Worm (Caenorhabditis elegans): ENCODE results near the gene myo-2.
A peak's percentile ranks its signal among the peaks of the same experiment; 100 is the strongest.

DNA sequence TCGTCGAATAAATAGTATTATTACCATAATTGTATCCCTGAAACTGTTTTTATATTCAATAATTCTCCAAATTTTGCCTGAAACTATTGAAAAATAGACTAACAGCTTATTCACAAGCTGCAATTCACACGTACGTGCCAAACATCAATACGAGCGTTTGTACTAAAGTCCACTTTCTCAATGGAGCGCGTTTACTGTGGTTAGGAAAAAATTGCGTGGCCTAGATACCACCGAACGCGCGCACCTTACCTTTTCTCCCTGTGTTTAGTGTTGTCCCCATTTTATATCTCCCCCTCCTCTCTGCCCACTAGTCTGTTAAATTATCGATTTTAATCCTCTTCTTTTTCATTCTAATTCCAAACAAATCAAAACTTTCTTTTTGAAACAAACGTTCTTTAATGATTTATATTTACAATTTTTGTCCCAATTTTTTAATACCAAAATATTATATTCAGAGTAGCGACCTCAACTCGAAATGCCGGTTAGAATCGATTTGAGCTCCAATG lies 13.5 kb upstream of the myo-2 start, which contains the start of the genes T18D3.9 and T18D3.1:
- TF ChIP-seq xnd-1 (tag; optimal IDR thresholded peaks at IDR 0.05) (no peak), ceh-27 (GFP tag; optimal IDR thresholded peaks at IDR 0.05) (no peak), ZK185.1 (tag; optimal IDR thresholded peaks at IDR 0.05; ENCODE audit: poor library complexity, severe bottlenecking) (no peak), B0261.1 (tag; optimal IDR thresholded peaks at IDR 0.05) (no peak), aptf-3 (GFP tag; IDR thresholded peaks at IDR 0.05) (no peak), F10E7.11 (tag; optimal IDR thresholded peaks at IDR 0.05) (no peak), ztf-18 (tag; optimal IDR thresholded peaks at IDR 0.05) (peak; percentile 45), F33H1.4 (GFP tag; IDR thresholded peaks at IDR 0.05) (no peak), lin-35 (GFP tag; optimal IDR thresholded peaks at IDR 0.05) (no peak), F39B2.1 (GFP tag; IDR thresholded peaks at IDR 0.05) (no peak), tlf-1 (GFP tag; optimal IDR thresholded peaks at IDR 0.05) (no peak), die-1 (tag; optimal IDR thresholded peaks at IDR 0.05) (no peak)

Data from whole organism, young adult.